Fruit fly (Drosophila melanogaster): ENCODE data around the gene Ttc19.

Ttc19 gene

dm6 chr2L:19023972-19024743, 20.8 kb downstream of the Ttc19 start:
- TF ChIP-seq CG17801 (GFP tag; optimal IDR thresholded peaks at IDR 0.05; ENCODE audit: partially characterized antibody), result no peak

- no peak for TF ChIP-seq CG17801 (GFP tag; optimal IDR thresholded peaks at IDR 0.05; ENCODE audit: partially characterized antibody)
Observed at dm6 chr2L:19022221-19022516, 22.8 kb downstream of the Ttc19 start, which contains the start of gene CG15172. CG15172 (plus strand) TSS chr2L:19022417.

dm6 chr2L:19021278-19022220, 23.4 kb downstream of the Ttc19 start:
- no peak for TF ChIP-seq CG17801 (GFP tag; optimal IDR thresholded peaks at IDR 0.05; ENCODE audit: partially characterized antibody)

dm6 chr2L:19019640-19020039, 25.3 kb downstream of the Ttc19 start:
- TF ChIP-seq CG17801 (GFP tag; optimal IDR thresholded peaks at IDR 0.05; ENCODE audit: partially characterized antibody), result no peak

- no peak for TF ChIP-seq CG17801 (GFP tag; optimal IDR thresholded peaks at IDR 0.05; ENCODE audit: partially characterized antibody)
Observed at dm6 chr2L:19019160-19019592, 25.8 kb downstream of the Ttc19 start.

- no peak for TF ChIP-seq CG17801 (GFP tag; optimal IDR thresholded peaks at IDR 0.05; ENCODE audit: partially characterized antibody)
Observed at dm6 chr2L:19018266-19018665, 26.7 kb downstream of the Ttc19 start.

- TF ChIP-seq CG17801 (GFP tag; optimal IDR thresholded peaks at IDR 0.05; ENCODE audit: partially characterized antibody), result no peak
Observed at dm6 chr2L:19017060-19017459, 27.9 kb downstream of the Ttc19 start.

dm6 chr2L:19015628-19016027, 29.3 kb downstream of the Ttc19 start:
- no peak for TF ChIP-seq CG17801 (GFP tag; optimal IDR thresholded peaks at IDR 0.05; ENCODE audit: partially characterized antibody)

dm6 chr2L:19014881-19015366, 30.0 kb downstream of the Ttc19 start:
- no peak for TF ChIP-seq CG17801 (GFP tag; optimal IDR thresholded peaks at IDR 0.05; ENCODE audit: partially characterized antibody)

- TF ChIP-seq CG17801 (GFP tag; optimal IDR thresholded peaks at IDR 0.05; ENCODE audit: partially characterized antibody), result no peak
Observed at dm6 chr2L:19014032-19014880, 30.7 kb downstream of the Ttc19 start.

dm6 chr2L:19012776-19013328, 32.1 kb downstream of the Ttc19 start:
- no peak for TF ChIP-seq CG17801 (GFP tag; optimal IDR thresholded peaks at IDR 0.05; ENCODE audit: partially characterized antibody)

- no peak for TF ChIP-seq CG17801 (GFP tag; optimal IDR thresholded peaks at IDR 0.05; ENCODE audit: partially characterized antibody)
Observed at dm6 chr2L:19011895-19012645, 32.9 kb downstream of the Ttc19 start.

dm6 chr2L:19010566-19010965, 34.4 kb downstream of the Ttc19 start, which contains the start of gene robl37BC:
robl37BC (plus strand) TSS chr2L:19010866.
- TF ChIP-seq CG17801 (GFP tag; optimal IDR thresholded peaks at IDR 0.05; ENCODE audit: partially characterized antibody), result no peak

- TF ChIP-seq CG17801 (GFP tag; optimal IDR thresholded peaks at IDR 0.05; ENCODE audit: partially characterized antibody), result no peak
Observed at dm6 chr2L:19010037-19010436, 34.9 kb downstream of the Ttc19 start.
